Fruit fly (Drosophila melanogaster): Measurements from ENCODE around the gene CG42395.

Gene CG42395

dm6 chrX:9580544-9580943 lies 4.5 kb upstream of the CG42395 start:
- TF ChIP-seq Sp1 (GFP tag; optimal IDR thresholded peaks at IDR 0.05) (no peak), Mio (GFP tag; optimal IDR thresholded peaks at IDR 0.05) (no peak), woc (GFP tag; optimal IDR thresholded peaks at IDR 0.05) (no peak), OdsH (GFP tag; optimal IDR thresholded peaks at IDR 0.05) (no peak), sv (GFP tag; optimal IDR thresholded peaks at IDR 0.05) (no peak), Myc (optimal IDR thresholded peaks at IDR 0.05) (no peak), Dfd (GFP tag; optimal IDR thresholded peaks at IDR 0.05) (no peak), tai (GFP tag; optimal IDR thresholded peaks at IDR 0.05) (no peak)

DNA sequence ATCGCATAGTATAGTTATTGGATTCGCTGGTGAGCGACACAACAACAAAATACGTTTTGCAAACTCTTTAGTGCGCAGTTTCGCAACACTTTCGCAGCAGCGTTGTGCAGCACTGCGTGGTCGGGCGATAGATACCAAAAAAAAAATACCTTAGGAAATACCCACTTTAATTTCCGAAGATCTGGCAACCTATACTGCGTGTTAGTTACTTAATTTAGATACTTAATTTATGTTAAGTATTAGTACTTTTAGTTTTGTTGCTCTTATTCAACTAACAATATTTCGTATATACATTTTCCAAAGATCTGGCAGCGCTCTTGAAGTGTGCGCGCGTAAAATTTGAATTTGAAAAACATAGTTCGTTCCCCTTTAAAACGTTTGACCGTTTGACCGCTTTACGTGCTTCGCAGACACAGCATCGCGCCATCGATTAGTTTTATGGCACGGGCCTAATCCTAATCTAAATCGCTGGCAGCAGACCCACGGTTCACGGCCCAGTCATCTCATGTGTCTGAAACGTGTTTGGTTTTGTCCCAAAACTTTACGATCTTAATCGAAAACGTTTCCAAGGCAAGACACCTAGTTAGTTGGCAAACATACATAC lies 4.0 kb upstream of the CG42395 start, which contains the start of gene LPCAT:
LPCAT (minus strand) TSS at position 70 of the 604 bp plus-strand sequence.
- TF ChIP-seq pan (optimal IDR thresholded peaks at IDR 0.05), result no peak
- TF ChIP-seq Hr83 (GFP tag; optimal IDR thresholded peaks at IDR 0.05; ENCODE audit: poor library complexity, severe bottlenecking), result peak; percentile 92
- TF ChIP-seq GATAd (GFP tag; optimal IDR thresholded peaks at IDR 0.05), result no peak
- TF ChIP-seq sage (GFP tag; optimal IDR thresholded peaks at IDR 0.05), result peak; percentile 67
- TF ChIP-seq HLH106 (tag; optimal IDR thresholded peaks at IDR 0.05), result peak; percentile 72
- no peak for TF ChIP-seq Dfd (GFP tag; optimal IDR thresholded peaks at IDR 0.05)
- TF ChIP-seq jim (GFP tag; optimal IDR thresholded peaks at IDR 0.05), result peak; percentile 34
- peak; percentile 40 for TF ChIP-seq CrebA (GFP tag; optimal IDR thresholded peaks at IDR 0.05; ENCODE audit: borderline replicate concordance)
- peak; percentile 78 for TF ChIP-seq ey (GFP tag; optimal IDR thresholded peaks at IDR 0.05)
- no peak for TF ChIP-seq psq (GFP tag; optimal IDR thresholded peaks at IDR 0.05)
- TF ChIP-seq Jra (GFP tag; optimal IDR thresholded peaks at IDR 0.05), result peak; percentile 71
- TF ChIP-seq dl (GFP tag; optimal IDR thresholded peaks at IDR 0.05; ENCODE audit: insufficient read depth in 1 of 2, partially characterized antibody in 2 of 2), result no peak
- no peak for TF ChIP-seq Rel (GFP tag; optimal IDR thresholded peaks at IDR 0.05)
- no peak for TF ChIP-seq Rel (tag; optimal IDR thresholded peaks at IDR 0.05)
- no peak for TF ChIP-seq lola (GFP tag; optimal IDR thresholded peaks at IDR 0.05)
- TF ChIP-seq br (GFP tag; optimal IDR thresholded peaks at IDR 0.05), result peak; percentile 62
- no peak for TF ChIP-seq usp (GFP tag; optimal IDR thresholded peaks at IDR 0.05)
- peak; percentile 83 for TF ChIP-seq fru (GFP tag; optimal IDR thresholded peaks at IDR 0.05)
- TF ChIP-seq Hr78 (GFP tag; optimal IDR thresholded peaks at IDR 0.05), result no peak
- TF ChIP-seq Mio (GFP tag; optimal IDR thresholded peaks at IDR 0.05), result no peak
- no peak for TF ChIP-seq N (GFP tag; optimal IDR thresholded peaks at IDR 0.05)
- TF ChIP-seq dmrt93B (GFP tag; optimal IDR thresholded peaks at IDR 0.05), result peak; percentile 48
- no peak for TF ChIP-seq brk (GFP tag; optimal IDR thresholded peaks at IDR 0.05)
- TF ChIP-seq Vsx2 (GFP tag; optimal IDR thresholded peaks at IDR 0.05; ENCODE audit: partially characterized antibody), result no peak
- peak; percentile 60 for TF ChIP-seq rgr (GFP tag; optimal IDR thresholded peaks at IDR 0.05)
- peak; percentile 27 for TF ChIP-seq woc (GFP tag; optimal IDR thresholded peaks at IDR 0.05)
- peak; percentile 23 for TF ChIP-seq OdsH (GFP tag; optimal IDR thresholded peaks at IDR 0.05)
- peak; percentile 80 for TF ChIP-seq Hnf4 (GFP tag; optimal IDR thresholded peaks at IDR 0.05)
- TF ChIP-seq Sp1 (GFP tag; optimal IDR thresholded peaks at IDR 0.05), result peak; percentile 69
- peak; percentile 31 for TF ChIP-seq Myc (optimal IDR thresholded peaks at IDR 0.05)
- peak; percentile 83 for TF ChIP-seq sv (GFP tag; optimal IDR thresholded peaks at IDR 0.05)
- TF ChIP-seq CG9705 (GFP tag; optimal IDR thresholded peaks at IDR 0.05), result peak; percentile 73
- TF ChIP-seq tai (GFP tag; optimal IDR thresholded peaks at IDR 0.05), result peak; percentile 80
- peak in 1 of 2 experiments; percentile 88 for TF ChIP-seq foxo (GFP tag; optimal IDR thresholded peaks at IDR 0.05)
- TF ChIP-seq Abd-B (GFP tag; optimal IDR thresholded peaks at IDR 0.05), result no peak
- TF ChIP-seq Dif (GFP tag; optimal IDR thresholded peaks at IDR 0.05; ENCODE audit: partially characterized antibody), result peak; percentile 9
- peak; percentile 23 for TF ChIP-seq dsf (GFP tag; optimal IDR thresholded peaks at IDR 0.05; ENCODE audit: borderline replicate concordance)
- TF ChIP-seq h (GFP tag; optimal IDR thresholded peaks at IDR 0.05), result peak; percentile 69
- peak; percentile 32 for TF ChIP-seq CG32264 (GFP tag; optimal IDR thresholded peaks at IDR 0.05)

Measured in whole organism, wandering third instar larva.